Worm (Caenorhabditis elegans): ENCODE results near the gene K02F3.2.
A peak's percentile ranks its signal among the peaks of the same experiment; 100 is the strongest.

Gene K02F3.2

ce11 chrIII:872373-872772, 26.7 kb downstream of the K02F3.2 start, which contains the start of the genes T24C4.3 and clc-20:
T24C4.3 (minus strand) TSS chrIII:872473.
clc-20 (plus strand) TSS chrIII:872583.
- TF ChIP-seq sox-4 (tag; optimal IDR thresholded peaks at IDR 0.05), result peak; percentile 28
- no peak for TF ChIP-seq tlp-1 (tag; optimal IDR thresholded peaks at IDR 0.05)
- TF ChIP-seq nhr-237 (tag; optimal IDR thresholded peaks at IDR 0.05), result no peak
- TF ChIP-seq nhr-85 (tag), result no peak
- no peak for TF ChIP-seq Y116A8C.19 (tag; optimal IDR thresholded peaks at IDR 0.05; ENCODE audit: borderline replicate concordance)
- no peak for TF ChIP-seq xbp-1 (tag; optimal IDR thresholded peaks at IDR 0.05)
- TF ChIP-seq fkh-8 (tag; optimal IDR thresholded peaks at IDR 0.05), result peak; percentile 23
- peak; percentile 72 for TF ChIP-seq dsc-1 (tag; optimal IDR thresholded peaks at IDR 0.05)
- TF ChIP-seq nhr-76 (tag; optimal IDR thresholded peaks at IDR 0.05), result no peak
- TF ChIP-seq lsy-2 (tag; optimal IDR thresholded peaks at IDR 0.05), result no peak
- no peak for TF ChIP-seq ceh-82 (tag; optimal IDR thresholded peaks at IDR 0.05)
- no peak for TF ChIP-seq pag-3 (tag; optimal IDR thresholded peaks at IDR 0.05; ENCODE audit: borderline replicate concordance, insufficient read depth)

DNA sequence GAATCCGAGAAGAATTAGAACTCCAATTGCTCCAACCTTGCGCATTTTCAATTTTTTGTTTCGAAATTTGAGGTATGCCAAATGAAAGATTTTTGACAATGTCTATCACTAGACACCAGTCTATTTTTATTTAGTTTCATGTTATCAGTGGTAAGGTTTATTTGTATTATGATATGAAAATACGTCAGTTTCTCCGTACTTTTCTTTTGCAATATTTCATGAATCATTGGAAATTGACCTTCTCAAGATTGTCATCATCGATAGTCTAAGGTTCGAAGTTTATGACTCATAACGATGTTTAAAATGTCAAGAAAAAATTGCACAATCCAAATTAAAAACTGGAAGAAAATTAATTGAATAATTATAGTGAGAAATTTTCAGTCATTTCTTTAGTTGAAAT, 27.8 kb downstream of the K02F3.2 start, which contains the start of gene clc-19:
Gene clc-19 (minus strand): TSS at position 135 of the 400 bp plus-strand sequence.
- TF ChIP-seq rnt-1 (tag; optimal IDR thresholded peaks at IDR 0.05) (no peak), hlh-17 (GFP tag; optimal IDR thresholded peaks at IDR 0.05; ENCODE audit: borderline replicate concordance) (no peak), skn-1 (tag; optimal IDR thresholded peaks at IDR 0.05) (no peak), hpl-2 (GFP tag; optimal IDR thresholded peaks at IDR 0.05) (no peak), unc-130 (tag; optimal IDR thresholded peaks at IDR 0.05) (no peak), egl-27 (tag; optimal IDR thresholded peaks at IDR 0.05) (no peak), nhr-47 (tag; optimal IDR thresholded peaks at IDR 0.05) (no peak), pax-3 (tag; optimal IDR thresholded peaks at IDR 0.05) (no peak), ama-1 (optimal IDR thresholded peaks at IDR 0.05) (no peak), lin-15B (tag; optimal IDR thresholded peaks at IDR 0.05) (no peak), grh-1 (GFP tag; IDR thresholded peaks at IDR 0.05) (no peak), nhr-12 (tag; optimal IDR thresholded peaks at IDR 0.05) (no peak), ztf-4 (tag; optimal IDR thresholded peaks at IDR 0.05) (no peak)

ce11 chrIII:879634-880033, 34.0 kb downstream of the K02F3.2 start, which contains the start of the genes T24C4.5 and ucr-2.3:
T24C4.5 (minus strand) TSS chrIII:879734.
ucr-2.3 (plus strand) TSS chrIII:879860.
- no peak for TF ChIP-seq jun-1 (tag; optimal IDR thresholded peaks at IDR 0.05)
- TF ChIP-seq C16A3.4 (tag; optimal IDR thresholded peaks at IDR 0.05), result no peak
- TF ChIP-seq sox-4 (tag; optimal IDR thresholded peaks at IDR 0.05), result no peak
- TF ChIP-seq lin-39 (tag; optimal IDR thresholded peaks at IDR 0.05), result no peak
- TF ChIP-seq snpc-4 (tag; optimal IDR thresholded peaks at IDR 0.05), result no peak
- no peak for TF ChIP-seq ama-1 (optimal IDR thresholded peaks at IDR 0.05)
- no peak for TF ChIP-seq Y116A8C.19 (tag; optimal IDR thresholded peaks at IDR 0.05; ENCODE audit: borderline replicate concordance)
- TF ChIP-seq vab-15 (tag; optimal IDR thresholded peaks at IDR 0.05), result no peak
- no peak for TF ChIP-seq hlh-17 (GFP tag; optimal IDR thresholded peaks at IDR 0.05; ENCODE audit: borderline replicate concordance)
- no peak for TF ChIP-seq fkh-4 (tag; optimal IDR thresholded peaks at IDR 0.05; ENCODE audit: borderline replicate concordance)
- TF ChIP-seq fkh-8 (tag; optimal IDR thresholded peaks at IDR 0.05), result no peak
- no peak for TF ChIP-seq grh-1 (GFP tag; IDR thresholded peaks at IDR 0.05)
- TF ChIP-seq mab-9 (GFP tag; IDR thresholded peaks at IDR 0.05), result no peak
- no peak for TF ChIP-seq dsc-1 (tag; optimal IDR thresholded peaks at IDR 0.05)
- no peak for TF ChIP-seq F16B12.6 (tag; optimal IDR thresholded peaks at IDR 0.05)
- TF ChIP-seq sup-37 (GFP tag; optimal IDR thresholded peaks at IDR 0.05), result no peak
- no peak for TF ChIP-seq efl-1 (optimal IDR thresholded peaks at IDR 0.05)
- no peak for TF ChIP-seq efl-1 (GFP tag; optimal IDR thresholded peaks at IDR 0.05 in 1 of 2)
- no peak for TF ChIP-seq pqm-1 (tag; optimal IDR thresholded peaks at IDR 0.05)

ce11 chrIII:880840-881239, 35.2 kb downstream of the K02F3.2 start:
- no peak for TF ChIP-seq efl-1 (optimal IDR thresholded peaks at IDR 0.05)
- peak in 1 of 2 experiments; percentile 57 for TF ChIP-seq efl-1 (GFP tag; optimal IDR thresholded peaks at IDR 0.05 in 1 of 2)
- no peak for TF ChIP-seq hlh-4 (tag; optimal IDR thresholded peaks at IDR 0.05)
